Worm (Caenorhabditis elegans): ENCODE results near the gene srw-103.
A peak's percentile ranks its signal among the peaks of the same experiment; 100 is the strongest.

srw-103 gene

DNA sequence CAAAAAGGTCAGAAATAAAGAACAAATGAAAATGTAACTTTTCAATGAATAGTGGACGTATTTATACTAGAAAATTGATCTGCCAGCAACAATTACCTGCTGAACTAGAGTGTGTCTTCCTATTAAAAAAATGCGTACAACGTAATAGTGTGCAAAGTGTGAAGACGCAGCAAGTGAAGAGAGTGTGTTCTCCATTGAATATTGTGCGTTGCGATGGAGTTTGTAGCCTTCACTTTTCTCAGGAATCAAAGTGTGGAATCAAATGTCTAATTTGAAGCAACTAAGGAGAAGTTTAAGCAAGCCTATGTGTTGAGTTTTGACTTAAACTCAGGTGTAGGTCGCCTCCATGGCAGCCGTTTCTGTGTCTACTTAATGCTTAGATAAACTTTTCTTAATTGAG, 14.9 kb downstream of the srw-103 start, which contains the start of gene gst-21:
Gene gst-21 (minus strand): TSS at position 101 of the 400 bp plus-strand sequence.
- no peak for TF ChIP-seq pqm-1 (tag; optimal IDR thresholded peaks at IDR 0.05)
- peak; percentile 65 for TF ChIP-seq nhr-28 (tag; optimal IDR thresholded peaks at IDR 0.05)
- peak in 1 of 2 experiments; percentile 15 for TF ChIP-seq unc-62 (GFP tag; optimal IDR thresholded peaks at IDR 0.05 in 1 of 2)
- TF ChIP-seq unc-62 (tag; optimal IDR thresholded peaks at IDR 0.05), result no peak
- TF ChIP-seq nhr-6 (tag; optimal IDR thresholded peaks at IDR 0.05), result no peak
- TF ChIP-seq daf-19 (GFP tag; conservative IDR thresholded peaks at IDR 0.05), result no peak

DNA sequence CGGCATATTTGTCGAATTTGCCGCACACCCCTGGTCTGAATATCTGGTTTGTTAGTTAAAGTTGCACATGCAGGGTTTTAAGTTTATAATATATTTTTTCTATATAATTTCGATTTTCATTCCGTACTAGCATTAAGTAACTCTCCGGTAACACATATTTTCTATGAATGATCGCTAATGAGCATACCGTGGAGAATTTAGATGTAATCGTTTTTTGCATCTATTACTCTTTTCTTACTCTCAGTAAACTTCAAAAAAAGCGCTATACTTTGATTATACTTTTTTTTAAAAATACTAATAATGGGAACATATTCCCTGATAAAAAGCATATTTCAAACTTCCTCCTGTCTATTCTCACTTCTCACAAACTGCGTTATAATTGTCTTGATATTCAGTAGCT, 17.6 kb downstream of the srw-103 start, which contains the start of gene str-160:
Gene str-160 (plus strand): TSS at position 301 of the 400 bp plus-strand sequence.
- TF ChIP-seq T26A8.4 (GFP tag; IDR thresholded peaks at IDR 0.05), result no peak
- no peak for TF ChIP-seq madf-9 (GFP tag; conservative IDR thresholded peaks at IDR 0.05)
- TF ChIP-seq ztf-7 (tag; optimal IDR thresholded peaks at IDR 0.05), result no peak
- no peak for TF ChIP-seq hif-1 (tag; optimal IDR thresholded peaks at IDR 0.05)
- TF ChIP-seq snpc-1.2 (GFP tag; IDR thresholded peaks at IDR 0.05), result no peak
- TF ChIP-seq T20F7.1 (GFP tag; optimal IDR thresholded peaks at IDR 0.05), result no peak
- TF ChIP-seq nhr-48 (tag; optimal IDR thresholded peaks at IDR 0.05), result no peak
- no peak for TF ChIP-seq php-3 (GFP tag; IDR thresholded peaks at IDR 0.05)
- no peak for TF ChIP-seq R02D3.7 (tag; optimal IDR thresholded peaks at IDR 0.05)
- TF ChIP-seq ZK546.5 (tag; optimal IDR thresholded peaks at IDR 0.05), result no peak
- TF ChIP-seq hlh-11 (tag; optimal IDR thresholded peaks at IDR 0.05), result no peak
- TF ChIP-seq mep-1 (tag; optimal IDR thresholded peaks at IDR 0.05), result no peak
- no peak for TF ChIP-seq lin-39 (tag; optimal IDR thresholded peaks at IDR 0.05)
- no peak for TF ChIP-seq zip-2 (tag; optimal IDR thresholded peaks at IDR 0.05)
- TF ChIP-seq nhr-6 (tag; optimal IDR thresholded peaks at IDR 0.05), result no peak
- no peak for TF ChIP-seq hmg-1.1 (GFP tag; IDR thresholded peaks at IDR 0.05)
- TF ChIP-seq dmd-6 (GFP tag; IDR thresholded peaks at IDR 0.05), result no peak
- no peak for TF ChIP-seq attf-4 (tag; optimal IDR thresholded peaks at IDR 0.05)
- no peak for TF ChIP-seq F49E8.2 (tag; optimal IDR thresholded peaks at IDR 0.05; ENCODE audit: borderline replicate concordance)
- TF ChIP-seq nhr-102 (tag; optimal IDR thresholded peaks at IDR 0.05), result no peak

ce11 chrV:1741074-1741473, 24.1 kb downstream of the srw-103 start, which contains the start of gene srab-25:
srab-25 (minus strand) TSS chrV:1741174.
- no peak for TF ChIP-seq ZK337.2 (GFP tag; IDR thresholded peaks at IDR 0.05)
- no peak for TF ChIP-seq aha-1 (tag)
- TF ChIP-seq nhr-237 (tag; optimal IDR thresholded peaks at IDR 0.05), result no peak

DNA sequence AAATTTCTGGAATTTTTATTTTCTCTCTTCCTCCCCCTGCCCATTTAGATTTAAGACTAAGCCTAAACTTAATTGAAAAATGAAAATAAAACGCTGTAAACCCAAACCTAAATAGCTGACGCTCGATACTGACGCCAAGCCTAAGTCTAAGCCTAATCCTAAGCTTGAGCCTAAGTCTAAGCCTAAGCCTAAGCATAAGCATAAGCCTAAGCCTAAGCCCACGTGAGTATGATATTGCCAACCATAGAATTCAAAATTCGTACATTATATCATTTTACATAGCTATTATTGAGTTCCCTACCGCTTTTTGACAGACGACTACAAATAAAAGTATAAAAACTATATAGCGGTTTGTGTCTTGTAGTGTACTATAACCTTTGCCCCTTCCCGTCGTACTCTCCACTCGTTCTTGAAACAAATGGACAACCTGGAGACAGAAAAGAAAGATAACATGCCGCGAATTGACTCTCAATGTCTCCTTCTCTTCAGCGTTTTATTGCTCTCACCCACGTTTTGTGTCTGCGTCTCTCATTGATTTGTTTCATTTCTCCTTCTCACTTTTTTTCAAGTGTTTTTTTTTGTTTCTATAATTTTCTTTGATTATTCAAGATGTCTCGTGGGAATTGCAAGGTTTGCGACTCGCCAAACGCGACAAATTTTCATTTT, 26.3 kb downstream of the srw-103 start, which contains the start of gene nhr-256:
Gene nhr-256 (plus strand): TSS at position 567 of the 666 bp plus-strand sequence.
- 0 out of 2 replicates have a peak, but pooled peaks have one; percentile 47 for TF ChIP-seq nhr-41 (GFP tag; IDR thresholded peaks at IDR 0.05)
- TF ChIP-seq nhr-42 (GFP tag; IDR thresholded peaks at IDR 0.05), result no peak
- peak; percentile 21 for TF ChIP-seq nhr-11 (tag; optimal IDR thresholded peaks at IDR 0.05)
- peak; percentile 44 for TF ChIP-seq dpl-1 (GFP tag; optimal IDR thresholded peaks at IDR 0.05)
- TF ChIP-seq mxl-3 (GFP tag; optimal IDR thresholded peaks at IDR 0.05), result peak; percentile 67
- peak; percentile 81 for TF ChIP-seq lin-1 (GFP tag; IDR thresholded peaks at IDR 0.05)
- no peak for TF ChIP-seq D1046.2 (GFP tag; IDR thresholded peaks at IDR 0.05)
- no peak for TF ChIP-seq T26A8.4 (GFP tag; IDR thresholded peaks at IDR 0.05)
- TF ChIP-seq ceh-20 (GFP tag; IDR thresholded peaks at IDR 0.05), result 0 out of 2 replicates have a peak, but pooled peaks have one; percentile 49
- TF ChIP-seq jun-1 (tag; optimal IDR thresholded peaks at IDR 0.05), result peak; percentile 5
- TF ChIP-seq mdl-1 (tag; optimal IDR thresholded peaks at IDR 0.05), result peak in 1 of 2 experiments; percentile 81
- TF ChIP-seq dve-1 (tag; optimal IDR thresholded peaks at IDR 0.05; ENCODE audit: insufficient read depth), result peak; percentile 94
- peak; percentile 100 for TF ChIP-seq nhr-28 (tag; optimal IDR thresholded peaks at IDR 0.05)
- TF ChIP-seq hlh-30 (tag; optimal IDR thresholded peaks at IDR 0.05; ENCODE audit: insufficient read depth), result peak; percentile 74
- no peak for TF ChIP-seq tag-97 (GFP tag; IDR thresholded peaks at IDR 0.05)
- no peak for TF ChIP-seq lsy-2 (tag; optimal IDR thresholded peaks at IDR 0.05)
- peak; percentile 87 for TF ChIP-seq nhr-77 (tag; optimal IDR thresholded peaks at IDR 0.05)
- TF ChIP-seq unc-62 (GFP tag; optimal IDR thresholded peaks at IDR 0.05 in 1 of 2), result peak in 1 of 2 experiments; percentile 67
- no peak for TF ChIP-seq unc-62 (tag; optimal IDR thresholded peaks at IDR 0.05)
- no peak for TF ChIP-seq lin-13 (GFP tag; optimal IDR thresholded peaks at IDR 0.05)
- TF ChIP-seq aha-1 (tag), result no peak
- TF ChIP-seq pha-4 (GFP tag; IDR thresholded peaks at IDR 0.05), result peak; percentile 61; the same call in 1 of the 2 replicates
- peak; percentile 78 for TF ChIP-seq pha-4 (tag; optimal IDR thresholded peaks at IDR 0.05)
